Fruit fly (Drosophila melanogaster) whole organism, embryonic: Measurements from ENCODE around the gene SKIP.

Source experiments
- ATbp ChIP-seq: fragments of 200-800 bp; sonication (Bioruptor generic); optimal IDR thresholded peaks from 2 replicates; lab custom pipeline; 2017; ENCODE audit warnings: missing biosample characterization, mild to moderate bottlenecking, missing genetic modification characterization, missing genetic modification reagents
- Aef1 ChIP-seq: fragments of 200-800 bp; sonication (Bioruptor generic); IDR thresholded peaks from 3 replicates; pipeline ENCODE4 v1.3.6; 2022; ENCODE audit warnings: missing biosample characterization, missing genetic modification characterization
- Antp ChIP-seq: fragments of 200-800 bp; sonication (Bioruptor generic); optimal IDR thresholded peaks from 3 replicates; lab custom pipeline; 2016; ENCODE audit warnings: missing biosample characterization, missing genetic modification characterization
- BEAF-32 ChIP-seq: fragments of 200-800 bp; sonication (Bioruptor generic); optimal IDR thresholded peaks from 3 replicates; lab custom pipeline; 2017; ENCODE audit warnings: missing biosample characterization, missing genetic modification characterization, mild to moderate bottlenecking, moderate library complexity, missing genetic modification reagents
- Blimp-1 ChIP-seq: fragments of 200-800 bp; sonication (Bioruptor generic); optimal IDR thresholded peaks from 3 replicates; lab custom pipeline; 2018; ENCODE audit warnings: missing biosample characterization, missing genetic modification characterization, mild to moderate bottlenecking, moderate library complexity, missing genetic modification reagents
- CG10321 ChIP-seq: fragments of 200-800 bp; sonication (Bioruptor generic); IDR thresholded peaks from 2 replicates; pipeline ENCODE4 v1.3.6; 2022; ENCODE audit warnings: missing biosample characterization, missing genetic modification characterization
- CG12155 ChIP-seq: fragments of 200-800 bp; sonication (Bioruptor generic); optimal IDR thresholded peaks from 3 replicates; lab custom pipeline; 2016; ENCODE audit warnings: missing biosample characterization, missing genetic modification characterization
- CG13894 ChIP-seq: fragments of 200-800 bp; sonication (Bioruptor generic); optimal IDR thresholded peaks from 3 replicates; lab custom pipeline; 2018; ENCODE audit warnings: missing biosample characterization, mild to moderate bottlenecking, missing genetic modification characterization, moderate library complexity
- CG14050 ChIP-seq: fragments of 200-800 bp; sonication (Bioruptor generic); IDR thresholded peaks from 3 replicates; pipeline ENCODE4 v1.3.6; 2022; ENCODE audit warnings: missing biosample characterization, missing genetic modification characterization
- CG14441 ChIP-seq: fragments of 200-800 bp; sonication (Bioruptor generic); IDR thresholded peaks from 2 replicates; pipeline ENCODE4 v1.3.6; 2022; ENCODE audit warnings: missing biosample characterization, missing genetic modification characterization
- CG17359 ChIP-seq: fragments of 200-800 bp; sonication (Bioruptor generic); optimal IDR thresholded peaks from 3 replicates; lab custom pipeline; 2018; ENCODE audit warnings: missing biosample characterization, mild to moderate bottlenecking, missing genetic modification characterization, moderate library complexity
- CG1792 ChIP-seq: fragments of 200-800 bp; sonication (Bioruptor generic); optimal IDR thresholded peaks from 2 replicates; lab custom pipeline; 2016; ENCODE audit warnings: missing biosample characterization, missing genetic modification characterization
- CG18764 ChIP-seq: fragments of 200-800 bp; sonication (Bioruptor generic); optimal IDR thresholded peaks from 3 replicates; lab custom pipeline; 2016; ENCODE audit warnings: missing biosample characterization, missing genetic modification characterization
- CG2202 ChIP-seq: fragments of 200-800 bp; sonication (Bioruptor generic); optimal IDR thresholded peaks from 2 replicates; lab custom pipeline; 2018; ENCODE audit warnings: missing biosample characterization, mild to moderate bottlenecking, missing genetic modification characterization
- CG30431 ChIP-seq: fragments of 200-800 bp; sonication (Bioruptor generic); optimal IDR thresholded peaks from 2 replicates; lab custom pipeline; 2017; ENCODE audit warnings: missing biosample characterization, missing genetic modification characterization
- CG3838 ChIP-seq: fragments of 200-800 bp; sonication (Bioruptor generic); optimal IDR thresholded peaks from 3 replicates; lab custom pipeline; 2016; ENCODE audit warnings: missing biosample characterization, missing genetic modification characterization
- CG3847 ChIP-seq: fragments of 200-800 bp; sonication (Bioruptor generic); IDR thresholded peaks from 2 replicates; pipeline ENCODE4 v1.3.6; 2022; ENCODE audit warnings: missing biosample characterization, missing genetic modification characterization
- CG4282 ChIP-seq: fragments of 200-800 bp; sonication (Bioruptor generic); optimal IDR thresholded peaks from 2 replicates; lab custom pipeline; 2016; ENCODE audit warnings: missing biosample characterization, missing genetic modification characterization
- CG4854 ChIP-seq: fragments of 200-800 bp; sonication (Bioruptor generic); optimal IDR thresholded peaks from 2 replicates; lab custom pipeline; 2016; ENCODE audit warnings: missing biosample characterization, missing genetic modification characterization, inconsistent platforms
- CG5180 ChIP-seq: fragments of 200-800 bp; sonication (Bioruptor generic); optimal IDR thresholded peaks from 3 replicates; lab custom pipeline; 2017; ENCODE audit warnings: missing biosample characterization, missing genetic modification characterization, mild to moderate bottlenecking, moderate library complexity, missing genetic modification reagents
- CG7963 ChIP-seq: fragments of 200-800 bp; sonication (Bioruptor generic); IDR thresholded peaks from 3 replicates; pipeline ENCODE4 v1.3.6; 2022; ENCODE audit warnings: missing biosample characterization, missing genetic modification characterization; ENCODE audit not compliant: partially characterized antibody
- CG8388 ChIP-seq: fragments of 200-800 bp; sonication (Bioruptor generic); optimal IDR thresholded peaks from 2 replicates; lab custom pipeline; 2019; ENCODE audit warnings: missing biosample characterization, mild to moderate bottlenecking, missing genetic modification characterization, moderate library complexity
- CG9215 ChIP-seq: fragments of 200-800 bp; sonication (Bioruptor generic); IDR thresholded peaks from 2 replicates; pipeline ENCODE4 v1.3.6; 2022; ENCODE audit warnings: missing biosample characterization, missing genetic modification characterization
- CG9437 ChIP-seq: fragments of 200-800 bp; sonication (Bioruptor generic); optimal IDR thresholded peaks from 2 replicates; lab custom pipeline; 2018; ENCODE audit warnings: missing biosample characterization, mild to moderate bottlenecking, missing genetic modification characterization
- CoRest ChIP-seq: fragments of 200-800 bp; sonication (Bioruptor generic); optimal IDR thresholded peaks from 3 replicates; lab custom pipeline; 2018; ENCODE audit warnings: missing biosample characterization, mild to moderate bottlenecking, missing genetic modification characterization, moderate library complexity
- CrebB ChIP-seq: fragments of 200-800 bp; sonication (Bioruptor generic); optimal IDR thresholded peaks from 3 replicates; lab custom pipeline; 2018; ENCODE audit warnings: missing biosample characterization, mild to moderate bottlenecking, missing genetic modification characterization
- Dbx ChIP-seq: fragments of 200-800 bp; sonication (Bioruptor generic); IDR thresholded peaks from 3 replicates; pipeline ENCODE4 v1.3.6; 2022; ENCODE audit warnings: missing biosample characterization, missing genetic modification characterization
- Dfd ChIP-seq, 2 experiments: fragments of >200 bp; optimal IDR thresholded peaks; 2 replicates each; lab custom pipeline; 2017; ENCODE audit warnings: missing biosample characterization in 2 of 2, missing genetic modification characterization in 2 of 2
- Doc3 ChIP-seq: fragments of 200-800 bp; sonication (Bioruptor generic); IDR thresholded peaks from 3 replicates; pipeline ENCODE4 v1.3.6; 2022; ENCODE audit warnings: missing biosample characterization, missing genetic modification characterization; ENCODE audit not compliant: partially characterized antibody
- Hand ChIP-seq: fragments of 200-800 bp; sonication (Bioruptor generic); optimal IDR thresholded peaks from 2 replicates; lab custom pipeline; 2017; ENCODE audit warnings: mild to moderate bottlenecking, missing biosample characterization, missing genetic modification reagents, missing genetic modification characterization
- Hr51 ChIP-seq, 2 experiments: fragments of 200-800 bp; sonication (Bioruptor generic); optimal IDR thresholded peaks; 2 replicates in 1 of 2; 3 replicates in 1 of 2; lab custom pipeline; 2016 to 2018; ENCODE audit warnings: missing biosample characterization in 2 of 2, missing genetic modification characterization in 2 of 2, mild to moderate bottlenecking in 1 of 2, moderate library complexity in 1 of 2
- MBD-R2 ChIP-seq: fragments of 200-800 bp; sonication (Bioruptor generic); IDR thresholded peaks from 2 replicates; pipeline ENCODE4 v1.3.6; 2022; ENCODE audit warnings: missing biosample characterization, missing genetic modification characterization
- Myb ChIP-seq: fragments of 200-800 bp; sonication (Bioruptor generic); optimal IDR thresholded peaks from 2 replicates; lab custom pipeline; 2016; ENCODE audit warnings: missing biosample characterization, missing genetic modification characterization
- Scr ChIP-seq: fragments of 200-800 bp; sonication (Bioruptor generic); IDR thresholded peaks from 2 replicates; pipeline ENCODE4 v1.3.6; 2022; ENCODE audit warnings: missing biosample characterization, missing genetic modification characterization; ENCODE audit not compliant: partially characterized antibody
- TFAM ChIP-seq: fragments of 200-800 bp; sonication (Bioruptor generic); optimal IDR thresholded peaks from 2 replicates; lab custom pipeline; 2017; ENCODE audit warnings: missing biosample characterization, missing genetic modification characterization, inconsistent platforms
- Tbp ChIP-seq: fragments of >200 bp; optimal IDR thresholded peaks from 2 replicates; lab custom pipeline; 2018; ENCODE audit warnings: missing biosample characterization, missing genetic modification characterization
- amos ChIP-seq: fragments of 200-800 bp; sonication (Bioruptor generic); IDR thresholded peaks from 2 replicates; pipeline ENCODE4 v1.3.6; 2022; ENCODE audit warnings: missing biosample characterization, missing genetic modification characterization; ENCODE audit not compliant: partially characterized antibody
- aop ChIP-seq: fragments of 200-800 bp; sonication (Bioruptor generic); IDR thresholded peaks from 2 replicates; pipeline ENCODE4 v1.3.6; 2022; ENCODE audit warnings: missing biosample characterization, missing genetic modification characterization
- ato ChIP-seq: fragments of 200-800 bp; sonication (Bioruptor generic); IDR thresholded peaks from 2 replicates; pipeline ENCODE4 v1.3.6; 2022; ENCODE audit warnings: missing biosample characterization, missing genetic modification characterization; ENCODE audit not compliant: partially characterized antibody
- bbx ChIP-seq: fragments of 200-800 bp; sonication (Bioruptor generic); IDR thresholded peaks from 2 replicates; pipeline ENCODE4 v1.3.6; 2022; ENCODE audit warnings: missing biosample characterization, missing genetic modification characterization; ENCODE audit not compliant: partially characterized antibody
- dan ChIP-seq: fragments of 200-800 bp; sonication (Bioruptor generic); IDR thresholded peaks from 2 replicates; pipeline ENCODE4 v1.3.6; 2022; ENCODE audit warnings: missing biosample characterization, missing genetic modification characterization
- dm ChIP-seq: fragments of 200-800 bp; sonication (Bioruptor generic); optimal IDR thresholded peaks from 3 replicates; lab custom pipeline; 2016; ENCODE audit warnings: missing biosample characterization, missing genetic modification characterization
- klu ChIP-seq: fragments of 200-800 bp; sonication (Bioruptor generic); IDR thresholded peaks from 2 replicates; pipeline ENCODE4 v1.3.6; 2022; ENCODE audit warnings: missing biosample characterization, missing genetic modification characterization
- oc ChIP-seq: fragments of 200-800 bp; sonication (Bioruptor generic); optimal IDR thresholded peaks from 2 replicates; lab custom pipeline; 2018; ENCODE audit warnings: missing biosample characterization, mild to moderate bottlenecking, missing genetic modification characterization, moderate library complexity
- schlank ChIP-seq: fragments of 200-800 bp; sonication (Bioruptor generic); optimal IDR thresholded peaks from 2 replicates; lab custom pipeline; 2018; ENCODE audit warnings: missing biosample characterization, mild to moderate bottlenecking, missing genetic modification characterization
- sima ChIP-seq: fragments of 200-800 bp; sonication (Bioruptor generic); optimal IDR thresholded peaks from 2 replicates; lab custom pipeline; 2016; ENCODE audit warnings: missing biosample characterization, missing genetic modification characterization
- stc ChIP-seq: fragments of 200-800 bp; sonication (Bioruptor generic); IDR thresholded peaks from 2 replicates; pipeline ENCODE4 v1.3.6; 2022; ENCODE audit warnings: missing biosample characterization, missing genetic modification characterization
- unpg ChIP-seq: fragments of 200-800 bp; sonication (Bioruptor generic); optimal IDR thresholded peaks from 3 replicates; lab custom pipeline; 2018; ENCODE audit warnings: missing biosample characterization, mild to moderate bottlenecking, missing genetic modification characterization, moderate library complexity
- zfh1 ChIP-seq: fragments of 200-800 bp; sonication (Bioruptor generic); IDR thresholded peaks from 3 replicates; pipeline ENCODE4 v1.3.6; 2022; ENCODE audit warnings: missing biosample characterization, missing genetic modification characterization

Gene SKIP

dm6 chr3R:22172454-22173413, 39.1 kb downstream of the SKIP start (continued):
- TF ChIP-seq ATbp (GFP tag; lab: Kevin White, UChicago) (peak; percentile 12), dm (GFP tag; lab: Kevin White, UChicago) (no peak), Blimp-1 (GFP tag; lab: Kevin White, UChicago) (peak; percentile 21), CG14441 (no peak), CG5180 (GFP tag; lab: Kevin White, UChicago) (no peak), Doc3 (GFP tag; lab: Robert Waterston, UW) (no peak), Aef1 (GFP tag; lab: Robert Waterston, UW) (no peak), CG10321 (GFP tag; lab: Robert Waterston, UW) (no peak), CG1792 (GFP tag; lab: Kevin White, UChicago) (no peak), stc (GFP tag; lab: Robert Waterston, UW) (no peak), MBD-R2 (GFP tag; lab: Robert Waterston, UW) (no peak), Scr (GFP tag; lab: Robert Waterston, UW) (no peak), Antp (GFP tag; lab: Kevin White, UChicago) (no peak), CrebB (tag; lab: Kevin White, UChicago) (no peak), CG13894 (tag; lab: Kevin White, UChicago) (no peak), Hr51 (GFP tag; optimal IDR thresholded peaks at IDR 0.05; lab: Kevin White, UChicago) (peak in 1 of 2 experiments; percentile 33), sima (GFP tag; lab: Kevin White, UChicago) (no peak), CG14050 (GFP tag; lab: Robert Waterston, UW) (no peak), CG4854 (GFP tag; lab: Kevin White, UChicago) (no peak), Dfd (GFP tag; optimal IDR thresholded peaks at IDR 0.05; lab: Kevin White, UChicago) (no peak), CG30431 (GFP tag; lab: Kevin White, UChicago) (no peak), CG17359 (tag; lab: Kevin White, UChicago) (peak; percentile 28), CG9437 (GFP tag; lab: Kevin White, UChicago) (no peak), CG3847 (GFP tag; lab: Robert Waterston, UW) (no peak), BEAF-32 (no peak), CG2202 (tag; lab: Kevin White, UChicago) (no peak), CG7963 (GFP tag; lab: Robert Waterston, UW) (no peak), CG12155 (GFP tag; lab: Kevin White, UChicago) (no peak), klu (no peak), dan (GFP tag; lab: Robert Waterston, UW) (no peak), CG8388 (GFP tag; lab: Kevin White, UChicago) (peak; percentile 4), Dbx (GFP tag; lab: Robert Waterston, UW) (no peak), CoRest (tag; lab: Kevin White, UChicago) (peak; percentile 34), CG3838 (GFP tag; lab: Kevin White, UChicago) (no peak), unpg (GFP tag; lab: Kevin White, UChicago) (peak; percentile 14), CG18764 (GFP tag; lab: Kevin White, UChicago) (no peak), Hand (GFP tag; lab: Kevin White, UChicago) (no peak), amos (no peak), Myb (GFP tag; lab: Kevin White, UChicago) (no peak), bbx (GFP tag; lab: Robert Waterston, UW) (no peak), oc (no peak), ato (no peak), TFAM (GFP tag; lab: Kevin White, UChicago) (no peak), CG9215 (no peak), schlank (tag; lab: Kevin White, UChicago) (no peak), aop (GFP tag; lab: Robert Waterston, UW) (no peak), Tbp (GFP tag; lab: Kevin White, UChicago) (no peak), zfh1 (GFP tag; lab: Robert Waterston, UW) (no peak), CG4282 (no peak)
